Worm (Caenorhabditis elegans): ENCODE results near the gene F59B2.9.

Gene F59B2.9

ce11 chrIII:9051119-9051597, 38.9 kb upstream of the F59B2.9 start (continued):
- TF ChIP-seq athp-1 (tag; optimal IDR thresholded peaks at IDR 0.05) (no peak), dpff-1 (tag; optimal IDR thresholded peaks at IDR 0.05) (peak; percentile 82), chd-7 (tag; optimal IDR thresholded peaks at IDR 0.05) (peak; percentile 70), F22D6.2 (tag; optimal IDR thresholded peaks at IDR 0.05) (no peak), F37B4.10 (GFP tag; IDR thresholded peaks at IDR 0.05) (no peak), T26A5.8 (tag; optimal IDR thresholded peaks at IDR 0.05) (peak; percentile 3), mxl-1 (tag; optimal IDR thresholded peaks at IDR 0.05) (no peak), lin-35 (GFP tag; optimal IDR thresholded peaks at IDR 0.05) (peak in 1 of 3 experiments; percentile 15), hmg-20 (GFP tag; IDR thresholded peaks at IDR 0.05) (no peak), hmg-1.2 (GFP tag; IDR thresholded peaks at IDR 0.05) (peak; percentile 54), ama-1 (optimal IDR thresholded peaks at IDR 0.05) (peak; percentile 98), ama-1 (GFP tag; optimal IDR thresholded peaks at IDR 0.05) (peak in 1 of 2 experiments; percentile 80), hsf-1 (GFP tag; IDR thresholded peaks at IDR 0.05) (peak; percentile 79), him-1 (tag; optimal IDR thresholded peaks at IDR 0.05) (no peak), lir-1 (GFP tag; conservative IDR thresholded peaks at IDR 0.05) (peak; percentile 44), ztf-28 (GFP tag; IDR thresholded peaks at IDR 0.05) (no peak), cebp-1 (GFP tag; IDR thresholded peaks at IDR 0.05) (peak; percentile 98), cebp-1 (tag; optimal IDR thresholded peaks at IDR 0.05) (peak; percentile 98), ztf-3 (GFP tag; optimal IDR thresholded peaks at IDR 0.05) (no peak), madf-6 (GFP tag; IDR thresholded peaks at IDR 0.05) (peak; percentile 43; the same call in 1 of the 2 replicates), sea-2 (GFP tag; IDR thresholded peaks at IDR 0.05) (no peak), ccch-3 (GFP tag; optimal IDR thresholded peaks at IDR 0.05) (no peak), ceh-100 (GFP tag; IDR thresholded peaks at IDR 0.05) (no peak; the same call in 1 of the 2 replicates), hlh-26 (GFP tag; conservative IDR thresholded peaks at IDR 0.05) (no peak), sdz-38 (tag; optimal IDR thresholded peaks at IDR 0.05) (no peak), F33H1.4 (GFP tag; IDR thresholded peaks at IDR 0.05) (peak; percentile 10; the same call in 1 of the 2 replicates), lin-54 (GFP tag; optimal IDR thresholded peaks at IDR 0.05) (peak; percentile 56), Y56A3A.18 (GFP tag; IDR thresholded peaks at IDR 0.05) (no peak; the same call in 1 of the 2 replicates), aptf-3 (GFP tag; IDR thresholded peaks at IDR 0.05) (0 out of 2 replicates have a peak, but pooled peaks have one; percentile 6), nhr-120 (GFP tag; IDR thresholded peaks at IDR 0.05) (no peak), F39B2.1 (GFP tag; IDR thresholded peaks at IDR 0.05) (no peak), madf-10 (tag; optimal IDR thresholded peaks at IDR 0.05) (peak; percentile 70), snpc-1.1 (tag; optimal IDR thresholded peaks at IDR 0.05; ENCODE audit: insufficient read depth) (no peak), nhr-179 (tag; optimal IDR thresholded peaks at IDR 0.05) (no peak), ceh-40 (GFP tag; IDR thresholded peaks at IDR 0.05) (peak; percentile 42; the same call in 1 of the 2 replicates), lsy-27 (tag; optimal IDR thresholded peaks at IDR 0.05; ENCODE audit: borderline replicate concordance, insufficient read depth) (no peak), efl-1 (GFP tag; optimal IDR thresholded peaks at IDR 0.05) (no peak), die-1 (tag; optimal IDR thresholded peaks at IDR 0.05) (no peak), F55B11.4 (tag; optimal IDR thresholded peaks at IDR 0.05; ENCODE audit: borderline replicate concordance, insufficient read depth) (no peak), rec-8 (tag; optimal IDR thresholded peaks at IDR 0.05) (no peak), ZK185.1 (tag; optimal IDR thresholded peaks at IDR 0.05; ENCODE audit: poor library complexity, severe bottlenecking) (no peak), ceh-79 (tag; optimal IDR thresholded peaks at IDR 0.05) (no peak), F57A8.1 (GFP tag; optimal IDR thresholded peaks at IDR 0.05) (no peak), aptf-2 (GFP tag; conservative IDR thresholded peaks at IDR 0.05) (no peak), egl-18 (GFP tag; IDR thresholded peaks at IDR 0.05) (no peak), ztf-26 (tag; optimal IDR thresholded peaks at IDR 0.05) (peak; percentile 87), hrde-1 (tag; optimal IDR thresholded peaks at IDR 0.05; ENCODE audit: borderline replicate concordance) (no peak), rcor-1 (GFP tag; IDR thresholded peaks at IDR 0.05) (0 out of 2 replicates have a peak, but pooled peaks have one; percentile 34), akir-1 (GFP tag; optimal IDR thresholded peaks at IDR 0.05) (peak; percentile 20)

Data from whole organism, young adult.